Worm (Caenorhabditis elegans): ENCODE data around the gene F21D9.2.
"Not testable (repeated sequence)": the region's sequence is repeated elsewhere in the genome, so short reads cannot be mapped to it uniquely, and the experiment has no call there.

Gene F21D9.2

ce11 chrV:19276354-19276753 is 14.1 kb upstream of the F21D9.2 start:
- no peak for TF ChIP-seq nhr-23 (tag; optimal IDR thresholded peaks at IDR 0.05)
- no peak for TF ChIP-seq lin-13 (GFP tag; optimal IDR thresholded peaks at IDR 0.05)
- no peak for TF ChIP-seq ama-1 (optimal IDR thresholded peaks at IDR 0.05)
- TF ChIP-seq ztf-4 (tag; optimal IDR thresholded peaks at IDR 0.05), result no peak

- TF ChIP-seq sma-3 (GFP tag; optimal IDR thresholded peaks at IDR 0.05); nhr-237 (tag; optimal IDR thresholded peaks at IDR 0.05); gmeb-1 (tag; optimal IDR thresholded peaks at IDR 0.05): not testable (repeated sequence)
Observed at ce11 chrV:19264148-19264547, 1.9 kb upstream of the F21D9.2 start, which contains the start of gene F21D9.1. Gene F21D9.1, plus strand, starts transcription at chrV:19264448.

ce11 chrV:19260686-19261085 is 1.6 kb downstream of the F21D9.2 start:
- TF ChIP-seq aly-2 (tag; optimal IDR thresholded peaks at IDR 0.05), result no peak
- no peak for TF ChIP-seq elt-3 (tag; optimal IDR thresholded peaks at IDR 0.05)
- TF ChIP-seq Y55F3AM.14 (GFP tag; optimal IDR thresholded peaks at IDR 0.05), result no peak
- no peak for TF ChIP-seq nhr-6 (tag; optimal IDR thresholded peaks at IDR 0.05)
- no peak for TF ChIP-seq lin-11 (tag; optimal IDR thresholded peaks at IDR 0.05)
- no peak for TF ChIP-seq elt-1 (tag; optimal IDR thresholded peaks at IDR 0.05)
- TF ChIP-seq ztf-1 (GFP tag; conservative IDR thresholded peaks at IDR 0.05), result no peak
- no peak for TF ChIP-seq lin-39 (tag; optimal IDR thresholded peaks at IDR 0.05)
- TF ChIP-seq nhr-21 (tag; optimal IDR thresholded peaks at IDR 0.05), result no peak
- TF ChIP-seq fos-1 (tag; optimal IDR thresholded peaks at IDR 0.05), result no peak
- no peak for TF ChIP-seq mab-5 (tag; optimal IDR thresholded peaks at IDR 0.05)
- TF ChIP-seq egl-27 (tag; optimal IDR thresholded peaks at IDR 0.05), result no peak
- TF ChIP-seq nhr-11 (tag; optimal IDR thresholded peaks at IDR 0.05), result no peak
- TF ChIP-seq lin-13 (GFP tag; optimal IDR thresholded peaks at IDR 0.05), result no peak
- no peak for TF ChIP-seq mbf-1 (tag; optimal IDR thresholded peaks at IDR 0.05)
- TF ChIP-seq unc-55 (GFP tag; optimal IDR thresholded peaks at IDR 0.05), result no peak
- TF ChIP-seq lsy-2 (tag; optimal IDR thresholded peaks at IDR 0.05), result no peak
- TF ChIP-seq ceh-82 (tag; optimal IDR thresholded peaks at IDR 0.05), result no peak
- no peak for TF ChIP-seq sma-9 (GFP tag; optimal IDR thresholded peaks at IDR 0.05)
- TF ChIP-seq sma-9 (tag; optimal IDR thresholded peaks at IDR 0.05), result no peak

ce11 chrV:19259403-19259802 is 2.8 kb downstream of the F21D9.2 start:
- no peak for TF ChIP-seq ceh-16 (tag; optimal IDR thresholded peaks at IDR 0.05)
- no peak for TF ChIP-seq sma-9 (GFP tag; optimal IDR thresholded peaks at IDR 0.05)
- TF ChIP-seq sma-9 (tag; optimal IDR thresholded peaks at IDR 0.05), result no peak
- no peak for TF ChIP-seq skn-1 (tag; optimal IDR thresholded peaks at IDR 0.05)
- TF ChIP-seq F13H6.1 (tag; optimal IDR thresholded peaks at IDR 0.05), result no peak
- TF ChIP-seq sem-4 (tag; optimal IDR thresholded peaks at IDR 0.05), result no peak
- TF ChIP-seq egl-27 (tag; optimal IDR thresholded peaks at IDR 0.05), result no peak
- TF ChIP-seq nhr-21 (tag; optimal IDR thresholded peaks at IDR 0.05), result no peak
- TF ChIP-seq peb-1 (tag; optimal IDR thresholded peaks at IDR 0.05), result no peak

ce11 chrV:19257653-19258052 is 4.6 kb downstream of the F21D9.2 start, which contains the start of gene F21D9.3:
Gene F21D9.3, minus strand, starts transcription at chrV:19257753.
- no peak for TF ChIP-seq elt-3 (tag; optimal IDR thresholded peaks at IDR 0.05)

- TF ChIP-seq dmd-4 (tag; optimal IDR thresholded peaks at IDR 0.05) (no peak), Y55F3AM.14 (GFP tag; optimal IDR thresholded peaks at IDR 0.05) (no peak), R02D3.7 (tag; optimal IDR thresholded peaks at IDR 0.05) (no peak), snpc-4 (tag; optimal IDR thresholded peaks at IDR 0.05) (no peak), F13H6.1 (tag; optimal IDR thresholded peaks at IDR 0.05) (no peak), ztf-11 (tag; optimal IDR thresholded peaks at IDR 0.05) (no peak), nhr-10 (tag; optimal IDR thresholded peaks at IDR 0.05) (no peak), C34F6.9 (tag; optimal IDR thresholded peaks at IDR 0.05) (no peak), crh-2 (tag; optimal IDR thresholded peaks at IDR 0.05) (no peak), ama-1 (optimal IDR thresholded peaks at IDR 0.05) (no peak), mbf-1 (tag; optimal IDR thresholded peaks at IDR 0.05) (no peak)
Observed at ce11 chrV:19253520-19253919, 8.7 kb downstream of the F21D9.2 start, which contains the start of gene F21D9.4. Gene F21D9.4, plus strand, starts transcription at chrV:19253820.
